Fruit fly (Drosophila melanogaster): Measurements from ENCODE around the gene Mp.

DNA sequence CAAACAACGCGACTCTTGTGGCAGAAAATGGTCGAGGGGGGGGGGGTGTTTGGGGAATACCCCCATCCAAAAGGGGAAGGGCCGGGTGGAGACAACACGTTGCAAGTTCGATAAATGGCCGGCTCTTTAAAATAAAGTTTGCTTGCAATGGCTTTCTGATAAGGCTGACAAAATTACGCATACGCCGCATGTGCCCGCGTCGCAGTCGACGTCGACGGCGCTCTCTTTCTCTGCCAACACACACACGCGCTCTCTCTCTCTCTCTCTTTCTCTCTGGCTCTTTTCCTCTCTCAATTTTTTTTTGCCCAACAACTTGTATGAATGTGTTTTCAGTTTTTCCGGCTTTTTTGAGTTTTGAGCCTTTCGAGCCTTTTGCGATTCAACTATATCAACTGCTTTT, 1.2 kb upstream of the Mp start:
- TF ChIP-seq CG9705 (GFP tag; optimal IDR thresholded peaks at IDR 0.05) (no peak), Dfd (GFP tag; optimal IDR thresholded peaks at IDR 0.05) (no peak), GATAd (GFP tag; optimal IDR thresholded peaks at IDR 0.05) (no peak), tai (GFP tag; optimal IDR thresholded peaks at IDR 0.05) (no peak), foxo (GFP tag; optimal IDR thresholded peaks at IDR 0.05) (no peak), Hr83 (GFP tag; optimal IDR thresholded peaks at IDR 0.05; ENCODE audit: poor library complexity, severe bottlenecking) (no peak), sv (GFP tag; optimal IDR thresholded peaks at IDR 0.05) (no peak)
